Fruit fly (Drosophila melanogaster): ENCODE data around the gene Mur29B.

Mur29B gene

DNA sequence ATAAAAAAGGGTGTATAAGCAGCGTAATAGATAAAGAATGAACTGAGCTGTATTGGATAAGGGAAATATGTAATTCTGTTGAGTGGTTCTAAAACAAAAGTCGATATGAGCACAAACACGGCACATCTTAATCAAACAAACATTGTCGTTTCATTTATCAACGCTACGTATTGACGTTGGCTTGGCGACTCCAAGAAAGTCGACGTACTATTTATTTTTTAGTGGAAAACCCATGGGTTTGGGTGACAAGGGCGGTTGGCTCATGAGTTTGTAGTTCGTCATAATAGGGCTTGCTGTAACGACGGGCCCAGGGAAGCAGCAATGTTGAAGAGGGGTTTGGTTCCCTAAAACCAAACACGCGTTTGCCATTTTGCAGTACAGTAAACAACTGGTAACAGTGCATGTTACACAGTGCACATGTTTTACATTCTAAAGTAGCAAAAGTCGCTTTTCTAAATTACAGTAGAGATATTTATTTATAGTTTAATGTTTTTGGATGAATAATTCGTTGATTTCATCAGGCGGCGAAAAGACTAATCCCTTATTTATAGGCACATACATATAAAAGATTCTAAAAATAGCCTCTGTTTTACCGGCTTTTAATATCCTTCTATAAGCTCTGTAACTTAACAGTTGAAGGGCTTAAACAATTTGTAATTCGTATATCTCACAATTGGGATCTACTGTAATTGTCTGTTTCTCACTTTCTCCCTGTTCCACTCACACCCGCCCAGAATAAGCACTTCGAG, 9.4 kb downstream of the Mur29B start (continued):
- TF ChIP-seq YL-1 (GFP tag; optimal IDR thresholded peaks at IDR 0.05) (no peak), sug (tag; optimal IDR thresholded peaks at IDR 0.05) (no peak), Bteb2 (GFP tag; optimal IDR thresholded peaks at IDR 0.05) (no peak), zen (tag; optimal IDR thresholded peaks at IDR 0.05) (no peak), cwo (GFP tag; optimal IDR thresholded peaks at IDR 0.05) (no peak), Hmx (GFP tag; optimal IDR thresholded peaks at IDR 0.05) (peak; percentile 19), Gsc (GFP tag; IDR thresholded peaks at IDR 0.05) (no peak), lmd (GFP tag; IDR thresholded peaks at IDR 0.05) (no peak), CG3726 (GFP tag; IDR thresholded peaks at IDR 0.05) (no peak), CG6175 (GFP tag; IDR thresholded peaks at IDR 0.05) (no peak), MESR4 (GFP tag; optimal IDR thresholded peaks at IDR 0.05) (no peak), CG1792 (GFP tag; optimal IDR thresholded peaks at IDR 0.05) (no peak), NfI (GFP tag; optimal IDR thresholded peaks at IDR 0.05) (no peak), Myb (GFP tag; optimal IDR thresholded peaks at IDR 0.05) (no peak), BtbVII (GFP tag; optimal IDR thresholded peaks at IDR 0.05) (no peak), Mrtf (GFP tag; IDR thresholded peaks at IDR 0.05) (no peak), lab (GFP tag; optimal IDR thresholded peaks at IDR 0.05) (peak; percentile 49), CG12659 (GFP tag; optimal IDR thresholded peaks at IDR 0.05) (peak; percentile 20), dmrt11E (tag; optimal IDR thresholded peaks at IDR 0.05) (peak; percentile 13), lbe (GFP tag; optimal IDR thresholded peaks at IDR 0.05) (peak; percentile 26), CG17568 (GFP tag; optimal IDR thresholded peaks at IDR 0.05) (peak; percentile 3), fd96Cb (tag; optimal IDR thresholded peaks at IDR 0.05) (peak; percentile 27), Chrac-16 (GFP tag; optimal IDR thresholded peaks at IDR 0.05) (peak; percentile 10), CG1603 (tag; optimal IDR thresholded peaks at IDR 0.05) (no peak), cas (GFP tag; IDR thresholded peaks at IDR 0.05) (no peak), Doc2 (GFP tag; IDR thresholded peaks at IDR 0.05) (no peak), Pdp1 (GFP tag; optimal IDR thresholded peaks at IDR 0.05) (peak in 1 of 2 experiments; percentile 11), CG5953 (GFP tag; IDR thresholded peaks at IDR 0.05) (no peak), CG12155 (GFP tag; optimal IDR thresholded peaks at IDR 0.05) (no peak), CG13424 (tag; optimal IDR thresholded peaks at IDR 0.05) (peak; percentile 16), pum (GFP tag; optimal IDR thresholded peaks at IDR 0.05) (no peak), CG10979 (tag; optimal IDR thresholded peaks at IDR 0.05) (peak; percentile 35), nerfin-1 (tag; optimal IDR thresholded peaks at IDR 0.05) (no peak), CG18011 (GFP tag; optimal IDR thresholded peaks at IDR 0.05) (no peak), fu2 (GFP tag; optimal IDR thresholded peaks at IDR 0.05) (no peak), Dll (GFP tag; IDR thresholded peaks at IDR 0.05; ENCODE audit: partially characterized antibody) (no peak), MBD-R2 (GFP tag; IDR thresholded peaks at IDR 0.05) (peak; percentile 20; the same call in 1 of the 2 replicates), CG11723 (GFP tag; optimal IDR thresholded peaks at IDR 0.05) (no peak), Ets97D (GFP tag; optimal IDR thresholded peaks at IDR 0.05) (peak; percentile 19), exex (tag; optimal IDR thresholded peaks at IDR 0.05) (peak; percentile 8), CG9609 (GFP tag; optimal IDR thresholded peaks at IDR 0.05) (no peak), CG15601 (tag; optimal IDR thresholded peaks at IDR 0.05) (no peak), bigmax (GFP tag; optimal IDR thresholded peaks at IDR 0.05) (no peak), CG2712 (tag; optimal IDR thresholded peaks at IDR 0.05) (peak; percentile 59), insv (GFP tag; optimal IDR thresholded peaks at IDR 0.05) (no peak), eve (GFP tag; optimal IDR thresholded peaks at IDR 0.05) (no peak), CG12769 (tag; optimal IDR thresholded peaks at IDR 0.05) (no peak), grn (GFP tag; optimal IDR thresholded peaks at IDR 0.05) (no peak), CG6683 (GFP tag; optimal IDR thresholded peaks at IDR 0.05) (no peak)
